Fruit fly (Drosophila melanogaster): ENCODE data around the gene CG4119.

DNA sequence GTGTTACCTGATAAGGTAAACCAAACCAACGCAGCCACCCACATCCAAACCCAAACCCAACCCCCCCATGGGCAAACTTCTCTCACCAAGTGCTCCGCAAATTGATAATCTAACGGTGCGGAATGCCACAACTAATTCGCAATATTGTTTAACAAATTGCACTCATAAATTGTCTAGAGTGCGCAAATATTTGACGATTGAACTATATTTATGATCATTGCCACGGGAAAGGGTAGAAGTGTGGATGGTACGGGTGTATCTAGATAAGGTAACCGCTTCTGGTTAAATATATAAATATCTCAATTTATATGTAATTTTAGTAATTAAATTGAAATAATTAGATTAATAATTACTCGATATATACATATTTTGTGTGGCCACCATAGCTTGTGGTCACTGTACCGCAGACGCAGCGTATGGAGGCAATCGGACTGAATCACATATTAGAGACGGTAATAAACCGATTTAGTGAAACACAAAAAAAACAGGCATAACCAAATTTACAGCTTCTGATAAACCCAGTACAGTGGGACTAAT, 52.7 kb downstream of the CG4119 start:
- TF ChIP-seq CG16815 (GFP tag; optimal IDR thresholded peaks at IDR 0.05) (peak; percentile 37), abd-A (tag; optimal IDR thresholded peaks at IDR 0.05) (no peak), CG7963 (GFP tag; IDR thresholded peaks at IDR 0.05; ENCODE audit: partially characterized antibody) (no peak), Scr (GFP tag; IDR thresholded peaks at IDR 0.05; ENCODE audit: partially characterized antibody) (no peak), pan (optimal IDR thresholded peaks at IDR 0.05) (no peak), pan (GFP tag; optimal IDR thresholded peaks at IDR 0.05 in 1 of 2, IDR thresholded peaks at IDR 0.05 in 1 of 2) (peak in 1 of 2 experiments; percentile 65), ERR (GFP tag; optimal IDR thresholded peaks at IDR 0.05) (no peak), CG2889 (GFP tag; IDR thresholded peaks at IDR 0.05) (0 out of 3 replicates have a peak, but pooled peaks have one; percentile 50), E2f2 (GFP tag; IDR thresholded peaks at IDR 0.05) (peak; percentile 38; the same call in 1 of the 2 replicates), odd (GFP tag; optimal IDR thresholded peaks at IDR 0.05) (peak; percentile 11), ro (GFP tag; IDR thresholded peaks at IDR 0.05) (no peak), Sox102F (GFP tag; optimal IDR thresholded peaks at IDR 0.05) (peak; percentile 58), CTCF (GFP tag; optimal IDR thresholded peaks at IDR 0.05) (no peak)

Measured in whole organism, embryonic.